Worm (Caenorhabditis elegans) whole organism, late embryonic: ENCODE data around the gene anoh-1.
"Not testable (repeated sequence)": the region's sequence is repeated elsewhere in the genome, so short reads cannot be mapped to it uniquely, and the experiment has no call there.

Experiments
- C38D4.7 ChIP-seq: fragments of 200-800 bp; sonication (Bioruptor generic); optimal IDR thresholded peaks from 2 replicates; lab custom pipeline; 2018; ENCODE audit warnings: mild to moderate bottlenecking, missing genetic modification characterization, moderate library complexity, missing compliant biosample characterization
- K02D7.2 ChIP-seq: sonication (generic microtip); optimal IDR thresholded peaks from 2 replicates; lab custom pipeline; 2017; ENCODE audit warnings: mild to moderate bottlenecking, missing genetic modification characterization, missing compliant biosample characterization
- K09A11.1 ChIP-seq: sonication (generic microtip); optimal IDR thresholded peaks from 2 replicates; lab custom pipeline; 2017; ENCODE audit warnings: antibody characterized with exemption, mild to moderate bottlenecking, missing genetic modification characterization, missing compliant biosample characterization; ENCODE audit not compliant: insufficient read depth
- ceh-14 ChIP-seq: sonication (generic microtip); optimal IDR thresholded peaks from 2 replicates; lab custom pipeline; 2016; ENCODE audit warnings: missing genotype, missing genetic modification characterization, missing compliant biosample characterization
- ceh-2 ChIP-seq: sonication (generic microtip); optimal IDR thresholded peaks from 2 replicates; lab custom pipeline; 2016; ENCODE audit warnings: missing genotype, missing genetic modification characterization, missing compliant biosample characterization
- ceh-34 ChIP-seq: sonication (generic microtip); optimal IDR thresholded peaks from 2 replicates; lab custom pipeline; 2016; ENCODE audit warnings: mild to moderate bottlenecking, missing genetic modification characterization, missing compliant biosample characterization
- ceh-45 ChIP-seq: fragments of 200-800 bp; sonication (Bioruptor generic); IDR thresholded peaks from 2 replicates; pipeline ENCODE4 v1.3.6; 2022; ENCODE audit warnings: missing genetic modification reagents, missing genetic modification characterization, missing compliant biosample characterization
- ceh-6 ChIP-seq: fragments of 200-800 bp; sonication (Bioruptor generic); optimal IDR thresholded peaks from 2 replicates; lab custom pipeline; 2018; ENCODE audit warnings: mild to moderate bottlenecking, missing genetic modification characterization, missing compliant biosample characterization
- dmd-4 ChIP-seq: sonication (generic microtip); optimal IDR thresholded peaks from 2 replicates; lab custom pipeline; 2016; ENCODE audit warnings: borderline replicate concordance, missing genetic modification characterization, missing compliant biosample characterization
- elt-2 ChIP-seq: sonication (generic microtip); optimal IDR thresholded peaks from 2 replicates; lab custom pipeline; 2016; ENCODE audit warnings: missing genetic modification reagents, missing genetic modification characterization, missing compliant biosample characterization
- elt-4 ChIP-seq: sonication (generic microtip); optimal IDR thresholded peaks from 2 replicates; lab custom pipeline; 2016; ENCODE audit warnings: missing genetic modification characterization, missing compliant biosample characterization
- fax-1 ChIP-seq: sonication (generic microtip); optimal IDR thresholded peaks from 2 replicates; lab custom pipeline; 2016; ENCODE audit warnings: missing genotype, missing genetic modification characterization, missing compliant biosample characterization
- hlh-30 ChIP-seq: sonication (generic microtip); optimal IDR thresholded peaks from 2 replicates; lab custom pipeline; 2017; ENCODE audit warnings: antibody characterized with exemption, missing genetic modification characterization, missing compliant biosample characterization; ENCODE audit not compliant: insufficient read depth
- nhr-232 ChIP-seq: sonication (generic microtip); optimal IDR thresholded peaks from 2 replicates; lab custom pipeline; 2016; ENCODE audit warnings: missing genetic modification characterization, missing compliant biosample characterization
- npax-4 ChIP-seq: sonication (generic microtip); optimal IDR thresholded peaks from 2 replicates; lab custom pipeline; 2016; ENCODE audit warnings: missing genetic modification characterization, missing compliant biosample characterization
- pat-9 ChIP-seq: fragments of 200-800 bp; sonication (Bioruptor generic); optimal IDR thresholded peaks from 2 replicates; lab custom pipeline; 2018; ENCODE audit warnings: mild to moderate bottlenecking, missing genetic modification characterization, moderate library complexity, missing compliant biosample characterization
- pha-2 ChIP-seq: sonication (generic microtip); optimal IDR thresholded peaks from 2 replicates; lab custom pipeline; 2017; ENCODE audit warnings: mild to moderate bottlenecking, missing genetic modification characterization, missing compliant biosample characterization
- sox-4 ChIP-seq: sonication (generic microtip); optimal IDR thresholded peaks from 2 replicates; lab custom pipeline; 2017; ENCODE audit warnings: mild to moderate bottlenecking, missing genetic modification characterization, inconsistent platforms, missing compliant biosample characterization
- tbx-2 ChIP-seq: sonication (generic microtip); optimal IDR thresholded peaks from 2 replicates; lab custom pipeline; 2016; ENCODE audit warnings: missing genetic modification characterization, missing compliant biosample characterization
- ttx-3 ChIP-seq: sonication (generic microtip); optimal IDR thresholded peaks from 2 replicates; lab custom pipeline; 2016; ENCODE audit warnings: missing genetic modification reagents, missing genetic modification characterization, missing compliant biosample characterization
- unc-3 ChIP-seq, 2 experiments: fragments of 200-800 bp in 1 of 2; sonication (Bioruptor generic) in 1 of 2; sonication (generic microtip) in 1 of 2; conservative IDR thresholded peaks in 1 of 2; optimal IDR thresholded peaks in 1 of 2; 2 replicates each; pipeline versions ENCODE4 v1.3.6 to Lab custom; 2016 to 2022; ENCODE audit warnings: missing compliant biosample characterization in 2 of 2, missing genetic modification characterization in 2 of 2, missing genetic modification reagents in 1 of 2
- unc-86 ChIP-seq: sonication (generic microtip); optimal IDR thresholded peaks from 2 replicates; lab custom pipeline; 2016; ENCODE audit warnings: missing genetic modification characterization, missing compliant biosample characterization
- zip-5 ChIP-seq: sonication (generic microtip); optimal IDR thresholded peaks from 2 replicates; lab custom pipeline; 2016; ENCODE audit warnings: missing genetic modification characterization, missing compliant biosample characterization
- ztf-16 ChIP-seq: sonication (generic microtip); optimal IDR thresholded peaks from 2 replicates; lab custom pipeline; 2017; ENCODE audit warnings: missing genetic modification characterization, missing compliant biosample characterization

anoh-1 gene

DNA sequence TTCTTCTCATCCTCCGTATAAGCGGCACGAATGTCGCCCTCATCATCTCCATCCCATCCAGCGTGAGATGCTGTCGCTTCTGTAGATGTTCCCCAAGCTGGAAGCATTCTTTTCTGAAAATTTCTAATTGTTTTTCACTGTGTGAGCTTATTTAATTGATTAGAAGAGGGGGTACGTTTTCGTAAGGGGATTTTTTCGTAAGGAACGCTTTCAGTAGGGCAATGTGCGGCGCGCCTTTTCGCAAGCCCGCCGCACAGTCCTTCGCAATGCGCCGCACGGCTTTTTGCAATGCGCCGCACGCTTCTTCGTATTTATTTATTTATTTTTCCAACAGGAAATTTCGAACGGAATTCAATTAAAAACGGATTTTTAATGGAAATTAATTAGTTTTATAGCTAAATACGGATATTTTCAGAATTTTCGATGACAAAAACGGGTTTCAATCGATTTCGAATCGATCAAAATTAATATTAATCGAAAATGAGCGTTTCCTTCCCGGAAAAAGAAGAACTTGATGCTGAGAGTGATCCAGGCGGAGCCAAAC, 46.7 kb downstream of the anoh-1 start, which contains the start of gene set-25:
Gene set-25 (minus strand): TSS at position 120 of the 544 bp plus-strand sequence.
- TF ChIP-seq pat-9 (peak; percentile 34), unc-3 (GFP tag; conservative IDR thresholded peaks at IDR 0.05; lab: Robert Waterston, UW) (peak; percentile 33; the same call in 1 of the 2 replicates), unc-3 (tag; optimal IDR thresholded peaks at IDR 0.05; lab: Kevin White, UChicago) (peak; percentile 8), dmd-4 (peak; percentile 22), pha-2 (tag; lab: Kevin White, UChicago) (peak; percentile 12), sox-4 (tag; lab: Kevin White, UChicago) (peak; percentile 19), unc-86 (tag; lab: Kevin White, UChicago) (peak; percentile 50), zip-5 (tag; lab: Kevin White, UChicago) (peak; percentile 44), fax-1 (tag; lab: Kevin White, UChicago) (peak; percentile 27), ceh-45 (GFP tag; lab: Robert Waterston, UW) (peak; percentile 48; the same call in 1 of the 2 replicates), ceh-2 (tag; lab: Kevin White, UChicago) (peak; percentile 59), ttx-3 (tag; lab: Kevin White, UChicago) (peak; percentile 52), tbx-2 (peak; percentile 48), ceh-14 (tag; lab: Kevin White, UChicago) (peak; percentile 48), K09A11.1 (tag; lab: Kevin White, UChicago) (peak; percentile 45), ztf-16 (tag; lab: Kevin White, UChicago) (peak; percentile 8), elt-2 (tag; lab: Kevin White, UChicago) (peak; percentile 47), K02D7.2 (tag; lab: Kevin White, UChicago) (peak; percentile 71), C38D4.7 (GFP tag; lab: Kevin White, UChicago) (peak; percentile 22), ceh-34 (tag; lab: Kevin White, UChicago) (peak; percentile 30)

DNA sequence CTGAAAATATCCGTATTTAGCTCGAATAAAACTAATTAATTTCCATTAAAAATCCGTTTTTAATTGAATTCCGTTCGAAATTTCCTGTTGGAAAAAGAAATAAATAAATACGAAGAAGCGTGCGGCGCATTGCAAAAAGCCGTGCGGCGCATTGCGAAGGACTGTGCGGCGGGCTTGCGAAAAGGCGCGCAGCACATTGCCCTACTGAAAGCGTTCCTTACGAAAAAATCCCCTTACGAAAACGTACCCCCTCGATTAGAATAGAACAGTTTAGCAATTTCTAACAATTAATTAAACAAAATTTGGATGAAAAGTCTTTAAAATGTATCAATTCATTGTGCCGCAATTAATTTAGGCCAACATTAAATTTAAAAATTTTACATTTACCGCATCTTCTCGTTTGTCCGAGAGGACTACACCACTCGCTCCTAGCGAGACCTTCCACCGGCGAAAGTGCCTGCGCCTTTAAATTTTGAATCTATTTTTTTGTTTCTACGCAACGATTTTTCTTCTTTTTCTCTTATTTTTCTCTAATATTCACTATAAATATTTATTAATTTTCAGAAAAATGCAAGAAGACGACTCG, 50.0 kb downstream of the anoh-1 start, which contains the start of gene npp-18:
Gene npp-18 (plus strand): TSS at position 565 of the 586 bp plus-strand sequence.
- TF ChIP-seq unc-3 (GFP tag; conservative IDR thresholded peaks at IDR 0.05; lab: Robert Waterston, UW) (peak; percentile 74; the same call in 1 of the 2 replicates), ceh-45 (GFP tag; lab: Robert Waterston, UW) (peak; percentile 62; the same call in 1 of the 2 replicates)
- not testable (repeated sequence) for TF ChIP-seq unc-3 (tag; optimal IDR thresholded peaks at IDR 0.05; lab: Kevin White, UChicago)

DNA sequence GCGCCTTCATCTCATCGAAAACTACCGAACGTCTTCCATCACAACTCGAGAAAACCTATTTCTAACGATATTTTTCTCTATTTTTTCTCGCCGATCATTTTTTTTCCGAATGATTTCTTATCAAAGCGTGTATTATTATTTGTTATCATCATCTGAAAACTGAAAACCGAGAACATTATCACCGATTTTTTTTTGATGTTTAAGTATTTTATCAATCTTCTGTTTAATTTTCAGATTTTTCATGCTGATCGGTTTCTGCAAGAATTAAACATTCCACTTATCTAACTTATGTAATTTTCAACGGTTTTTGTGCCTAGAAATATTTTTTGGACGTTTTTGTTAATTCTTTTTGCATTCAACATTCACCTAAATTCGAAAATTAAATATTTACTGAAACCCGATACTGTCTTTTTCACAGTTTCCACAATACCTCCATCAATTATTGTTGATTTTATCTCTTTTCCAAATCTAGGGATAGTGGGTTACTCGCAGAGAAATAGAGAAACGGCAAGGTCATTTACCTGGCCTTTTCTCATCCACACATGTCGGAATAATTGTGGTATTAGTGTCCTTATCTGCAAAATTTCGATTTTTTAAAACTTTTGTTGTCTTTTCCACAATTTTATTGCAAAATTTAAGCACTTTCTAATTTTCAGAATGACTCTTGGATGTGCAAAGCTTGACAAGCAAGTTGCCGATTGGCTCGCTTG, 52.5 kb downstream of the anoh-1 start, which contains the start of gene pgm-2:
Gene pgm-2 (plus strand): TSS at position 657 of the 710 bp plus-strand sequence.
- TF ChIP-seq nhr-232: no peak
- TF ChIP-seq elt-2 (tag; lab: Kevin White, UChicago): peak; percentile 51
- TF ChIP-seq, all 69 proteins: peak for 1

DNA sequence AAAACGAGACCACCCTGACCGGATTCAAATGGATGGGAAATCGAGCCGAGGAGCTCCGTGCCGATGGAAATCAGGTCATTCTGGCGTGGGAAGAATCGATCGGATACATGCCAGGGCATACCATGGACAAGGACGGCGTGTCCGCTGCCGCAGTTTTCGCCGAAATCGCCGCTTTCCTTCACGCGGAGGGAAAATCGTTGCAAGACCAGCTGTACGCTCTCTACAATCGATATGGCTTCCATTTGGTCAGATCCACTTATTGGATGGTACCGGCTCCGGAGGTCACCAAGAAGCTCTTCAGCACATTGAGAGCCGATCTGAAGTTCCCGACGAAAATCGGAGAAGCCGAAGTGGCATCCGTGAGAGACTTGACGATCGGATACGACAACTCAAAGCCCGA, 55.6 kb downstream of the anoh-1 start:
- TF ChIP-seq npax-4 (tag; lab: Kevin White, UChicago): no peak

DNA sequence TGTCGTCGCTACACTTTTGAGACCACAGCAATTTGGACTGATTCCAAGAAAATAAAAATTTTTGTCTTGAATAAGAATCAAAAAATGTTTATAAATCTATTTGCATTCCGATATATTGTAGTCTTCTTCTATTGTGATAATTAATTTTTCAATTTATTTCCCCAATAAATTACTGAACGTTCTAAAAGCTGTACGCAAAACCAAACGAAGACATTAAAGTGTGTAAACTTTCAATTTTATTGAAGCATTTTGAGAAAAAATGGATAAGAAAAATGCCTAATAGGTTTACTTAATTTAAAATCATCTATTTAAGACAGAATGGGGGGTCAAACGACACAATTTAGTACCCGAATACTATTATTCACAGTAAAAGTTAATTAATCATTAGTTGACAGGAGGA, 56.2 kb downstream of the anoh-1 start:
- no peak for TF ChIP-seq ceh-6 (GFP tag; lab: Kevin White, UChicago)
- no peak for TF ChIP-seq hlh-30 (tag; lab: Kevin White, UChicago)
- TF ChIP-seq elt-4 (tag; lab: Kevin White, UChicago): no peak
